Worm (Caenorhabditis elegans) whole organism, L3 larva: ENCODE results near the gene cyn-10.

Experiments
- R02D3.7 ChIP-seq: fragments of 150-350 bp; optimal IDR thresholded peaks from 2 replicates; lab custom pipeline; 2014; ENCODE audit warnings: missing biosample characterization, missing genetic modification characterization
- aly-2 ChIP-seq: fragments of 150-350 bp; optimal IDR thresholded peaks from 2 replicates; lab custom pipeline; 2014; ENCODE audit warnings: missing biosample characterization, missing genetic modification characterization
- ama-1 ChIP-seq: fragments of 150-350 bp; optimal IDR thresholded peaks from 2 replicates; lab custom pipeline; 2018
- ceh-16 ChIP-seq: sonication (generic microtip); optimal IDR thresholded peaks from 2 replicates; lab custom pipeline; 2017; ENCODE audit warnings: missing biosample characterization, missing genetic modification characterization
- ceh-28 ChIP-seq: fragments of 150-350 bp; optimal IDR thresholded peaks from 2 replicates; lab custom pipeline; 2014; ENCODE audit warnings: missing biosample characterization, missing genetic modification reagents, missing genetic modification characterization
- egl-27 ChIP-seq: sonication (generic microtip); optimal IDR thresholded peaks from 4 replicates; lab custom pipeline; 2017; ENCODE audit warnings: missing biosample characterization, missing genetic modification reagents, missing genetic modification characterization
- egl-5 ChIP-seq: fragments of 150-350 bp; optimal IDR thresholded peaks from 2 replicates; lab custom pipeline; 2017; ENCODE audit warnings: missing biosample characterization, missing genetic modification reagents, missing genetic modification characterization, inconsistent platforms
- elt-1 ChIP-seq: fragments of 150-350 bp; optimal IDR thresholded peaks from 2 replicates; lab custom pipeline; 2014; ENCODE audit warnings: missing biosample characterization, missing genetic modification characterization
- elt-2 ChIP-seq: sonication (generic microtip); optimal IDR thresholded peaks from 2 replicates; lab custom pipeline; 2016; ENCODE audit warnings: missing genetic modification reagents, mild to moderate bottlenecking, missing genetic modification characterization, missing compliant biosample characterization
- eor-1 ChIP-seq, 2 experiments: fragments of 150-350 bp; optimal IDR thresholded peaks; 2 replicates each; lab custom pipeline; 2014 to 2018; ENCODE audit warnings: missing biosample characterization in 2 of 2, missing genetic modification characterization in 2 of 2
- fos-1 ChIP-seq: fragments of 150-350 bp; optimal IDR thresholded peaks from 2 replicates; lab custom pipeline; 2014; ENCODE audit warnings: missing biosample characterization, missing genetic modification characterization
- jun-1 ChIP-seq: fragments of 150-350 bp; optimal IDR thresholded peaks from 2 replicates; lab custom pipeline; 2014; ENCODE audit warnings: missing biosample characterization, missing genetic modification reagents, missing genetic modification characterization
- lin-15B ChIP-seq: fragments of 150-350 bp; optimal IDR thresholded peaks from 2 replicates; lab custom pipeline; 2014; ENCODE audit warnings: missing biosample characterization, missing genetic modification characterization
- lsy-12 ChIP-seq: sonication (generic microtip); optimal IDR thresholded peaks from 2 replicates; lab custom pipeline; 2016; ENCODE audit warnings: mild to moderate bottlenecking, missing genetic modification characterization, missing compliant biosample characterization
- mdl-1 ChIP-seq: fragments of 150-350 bp; optimal IDR thresholded peaks from 2 replicates; lab custom pipeline; 2014; ENCODE audit warnings: missing biosample characterization, missing genetic modification characterization
- mml-1 ChIP-seq: fragments of 150-350 bp; sonication (generic microtip); optimal IDR thresholded peaks from 3 replicates; lab custom pipeline; 2014; ENCODE audit warnings: missing biosample characterization, missing genetic modification characterization
- nfya-1 ChIP-seq: sonication (generic microtip); optimal IDR thresholded peaks from 2 replicates; lab custom pipeline; 2017; ENCODE audit warnings: missing genetic modification characterization, mild to moderate bottlenecking, missing compliant biosample characterization, antibody characterized with exemption, moderate library complexity; ENCODE audit not compliant: insufficient read depth
- nhr-11 ChIP-seq: fragments of 150-350 bp; optimal IDR thresholded peaks from 2 replicates; lab custom pipeline; 2014; ENCODE audit warnings: missing biosample characterization, missing genetic modification characterization
- nhr-12 ChIP-seq: fragments of 150-350 bp; optimal IDR thresholded peaks from 2 replicates; lab custom pipeline; 2014; ENCODE audit warnings: missing biosample characterization, missing genetic modification characterization
- nhr-23 ChIP-seq: fragments of 150-350 bp; optimal IDR thresholded peaks from 2 replicates; lab custom pipeline; 2014; ENCODE audit warnings: missing biosample characterization, missing genetic modification reagents, missing genetic modification characterization
- nhr-237 ChIP-seq: fragments of 150-350 bp; optimal IDR thresholded peaks from 2 replicates; lab custom pipeline; 2014; ENCODE audit warnings: missing biosample characterization, missing genetic modification characterization
- nhr-25 ChIP-seq: sonication (generic microtip); optimal IDR thresholded peaks from 2 replicates; lab custom pipeline; 2017; ENCODE audit warnings: missing biosample characterization, missing genetic modification characterization
- nhr-28 ChIP-seq: fragments of 150-350 bp; optimal IDR thresholded peaks from 2 replicates; lab custom pipeline; 2014; ENCODE audit warnings: missing biosample characterization, missing genetic modification characterization
- nhr-43 ChIP-seq: sonication (generic microtip); optimal IDR thresholded peaks from 2 replicates; lab custom pipeline; 2016; ENCODE audit warnings: mild to moderate bottlenecking, missing genetic modification characterization, missing compliant biosample characterization; ENCODE audit not compliant: poor library complexity, severe bottlenecking
- nhr-67 ChIP-seq: fragments of 150-350 bp; optimal IDR thresholded peaks from 2 replicates; lab custom pipeline; 2014; ENCODE audit warnings: missing biosample characterization, missing genetic modification characterization
- nhr-76 ChIP-seq: fragments of 150-350 bp; sonication (generic microtip); optimal IDR thresholded peaks from 5 replicates; lab custom pipeline; 2014; ENCODE audit warnings: missing biosample characterization, missing genetic modification characterization
- nhr-77 ChIP-seq: fragments of 150-350 bp; optimal IDR thresholded peaks from 2 replicates; lab custom pipeline; 2014; ENCODE audit warnings: missing biosample characterization, missing genetic modification characterization
- pha-4 ChIP-seq: fragments of 150-350 bp; optimal IDR thresholded peaks from 2 replicates; lab custom pipeline; 2014; ENCODE audit warnings: missing biosample characterization, missing genetic modification reagents, missing genetic modification characterization
- pqm-1 ChIP-seq: fragments of 150-350 bp; optimal IDR thresholded peaks from 2 replicates; lab custom pipeline; 2017; ENCODE audit warnings: missing biosample characterization, missing genetic modification characterization, inconsistent platforms
- sea-2 ChIP-seq: fragments of 150-350 bp; sonication (generic microtip); optimal IDR thresholded peaks from 4 replicates; lab custom pipeline; 2014; ENCODE audit warnings: missing biosample characterization, missing genetic modification reagents, missing genetic modification characterization
- tbx-2 ChIP-seq: sonication (generic microtip); optimal IDR thresholded peaks from 2 replicates; lab custom pipeline; 2016; ENCODE audit warnings: mild to moderate bottlenecking, missing genetic modification characterization, missing compliant biosample characterization
- unc-39 ChIP-seq: sonication (generic microtip); optimal IDR thresholded peaks from 4 replicates; lab custom pipeline; 2017; ENCODE audit warnings: missing biosample characterization, missing genetic modification characterization
- unc-62 ChIP-seq: fragments of 150-350 bp; sonication (generic microtip); optimal IDR thresholded peaks from 4 replicates; lab custom pipeline; 2014; ENCODE audit warnings: missing biosample characterization, missing genetic modification reagents, missing genetic modification characterization
- zag-1 ChIP-seq: fragments of 150-350 bp; optimal IDR thresholded peaks from 2 replicates; lab custom pipeline; 2014; ENCODE audit warnings: missing biosample characterization, missing genetic modification characterization
- ztf-11 ChIP-seq: fragments of 150-350 bp; optimal IDR thresholded peaks from 2 replicates; lab custom pipeline; 2014; ENCODE audit warnings: missing biosample characterization, missing genetic modification characterization
- ztf-4 ChIP-seq: fragments of 150-350 bp; optimal IDR thresholded peaks from 2 replicates; lab custom pipeline; 2014; ENCODE audit warnings: missing biosample characterization, missing genetic modification characterization

The cyn-10 gene

ce11 chrII:6882335-6882734 lies 30.8 kb downstream of the cyn-10 start:
- TF ChIP-seq ztf-4 (tag; lab: Kevin White, UChicago), result no peak
- no peak for TF ChIP-seq nhr-76
- no peak for TF ChIP-seq ama-1
- TF ChIP-seq egl-27, result no peak
- TF ChIP-seq mdl-1 (tag; lab: Kevin White, UChicago), result no peak
- TF ChIP-seq jun-1 (tag; lab: Kevin White, UChicago), result no peak
- no peak for TF ChIP-seq nhr-11 (tag; lab: Kevin White, UChicago)
- no peak for TF ChIP-seq R02D3.7 (tag; lab: Kevin White, UChicago)
- no peak for TF ChIP-seq ztf-11 (tag; lab: Kevin White, UChicago)
- TF ChIP-seq eor-1 (tag; optimal IDR thresholded peaks at IDR 0.05; lab: Kevin White, UChicago), result no peak
- no peak for TF ChIP-seq nhr-28 (tag; lab: Kevin White, UChicago)
- no peak for TF ChIP-seq pha-4 (tag; lab: Kevin White, UChicago)
- TF ChIP-seq unc-62 (GFP tag; lab: Kevin White, UChicago), result no peak
- no peak for TF ChIP-seq lin-15B (tag; lab: Kevin White, UChicago)
- no peak for TF ChIP-seq nfya-1 (tag; lab: Kevin White, UChicago)
- TF ChIP-seq ceh-28 (tag; lab: Kevin White, UChicago), result no peak
- TF ChIP-seq egl-5 (tag; lab: Kevin White, UChicago), result no peak

- TF ChIP-seq pqm-1 (tag; lab: Kevin White, UChicago) (no peak), ztf-4 (tag; lab: Kevin White, UChicago) (no peak), lin-15B (tag; lab: Kevin White, UChicago) (no peak), elt-1 (tag; lab: Kevin White, UChicago) (no peak), ceh-16 (tag; lab: Kevin White, UChicago) (no peak), zag-1 (tag; lab: Kevin White, UChicago) (no peak), egl-5 (tag; lab: Kevin White, UChicago) (no peak), jun-1 (tag; lab: Kevin White, UChicago) (no peak), nhr-77 (tag; lab: Kevin White, UChicago) (no peak), fos-1 (tag; lab: Kevin White, UChicago) (no peak), ceh-28 (tag; lab: Kevin White, UChicago) (no peak), mml-1 (tag; lab: Kevin White, UChicago) (no peak), nhr-43 (no peak)
- TF ChIP-seq, all 47 proteins: peak for 0
These were observed 33.1 kb downstream of the cyn-10 start, which contains the start of gene C44B7.7 for ce11 chrII:6880067-6880466. Gene C44B7.7, minus strand, starts transcription at chrII:6880167.

- no peak for TF ChIP-seq nhr-67 (tag; lab: Kevin White, UChicago)
- TF ChIP-seq nfya-1 (tag; lab: Kevin White, UChicago), result no peak
- TF ChIP-seq nhr-23 (tag; lab: Kevin White, UChicago), result no peak
- TF ChIP-seq nhr-25 (tag; lab: Kevin White, UChicago), result no peak
- TF ChIP-seq ztf-11 (tag; lab: Kevin White, UChicago), result no peak
- no peak for TF ChIP-seq nhr-76
- no peak for TF ChIP-seq ama-1
- TF ChIP-seq nhr-43, result no peak
- no peak for TF ChIP-seq zag-1 (tag; lab: Kevin White, UChicago)
- no peak for TF ChIP-seq jun-1 (tag; lab: Kevin White, UChicago)
- TF ChIP-seq ceh-28 (tag; lab: Kevin White, UChicago), result no peak
- TF ChIP-seq unc-39 (tag; lab: Kevin White, UChicago), result no peak
- TF ChIP-seq lsy-12 (tag; lab: Kevin White, UChicago), result no peak
- no peak for TF ChIP-seq mdl-1 (tag; lab: Kevin White, UChicago)
- TF ChIP-seq, all 47 proteins: peak for 0
These were observed 35.3 kb downstream of the cyn-10 start for ce11 chrII:6877881-6878280.

- TF ChIP-seq pha-4 (tag; lab: Kevin White, UChicago), result no peak
- TF ChIP-seq elt-2 (tag; lab: Kevin White, UChicago), result no peak
These were observed 36.2 kb downstream of the cyn-10 start, which contains the start of gene slc-36.5 for ce11 chrII:6876957-6877356. Gene slc-36.5, minus strand, starts transcription at chrII:6877057.

- no peak for TF ChIP-seq nhr-25 (tag; lab: Kevin White, UChicago)
- TF ChIP-seq nhr-67 (tag; lab: Kevin White, UChicago), result no peak
- TF ChIP-seq nhr-12 (tag; lab: Kevin White, UChicago), result no peak
- TF ChIP-seq nhr-237 (tag; lab: Kevin White, UChicago), result no peak
- no peak for TF ChIP-seq sea-2 (GFP tag; lab: Kevin White, UChicago)
- TF ChIP-seq ceh-16 (tag; lab: Kevin White, UChicago), result no peak
- TF ChIP-seq tbx-2 (tag; lab: Kevin White, UChicago), result no peak
- no peak for TF ChIP-seq mdl-1 (tag; lab: Kevin White, UChicago)
- no peak for TF ChIP-seq aly-2 (tag; lab: Kevin White, UChicago)
- no peak for TF ChIP-seq nhr-11 (tag; lab: Kevin White, UChicago)
- TF ChIP-seq nhr-76, result no peak
- TF ChIP-seq pha-4 (tag; lab: Kevin White, UChicago), result no peak
- no peak for TF ChIP-seq egl-5 (tag; lab: Kevin White, UChicago)
- TF ChIP-seq fos-1 (tag; lab: Kevin White, UChicago), result no peak
These were observed 40.7 kb downstream of the cyn-10 start, which contains the start of gene C44B7.5 for ce11 chrII:6872493-6872892. Gene C44B7.5, minus strand, starts transcription at chrII:6872593.
